Worm (Caenorhabditis elegans): ENCODE measurements around the gene srh-135.
A peak's percentile ranks its signal among the peaks of the same experiment; 100 is the strongest.

Gene srh-135

ce11 chrII:10202275-10202674 lies 24.7 kb downstream of the srh-135 start (continued):
- TF ChIP-seq mes-2 (tag; optimal IDR thresholded peaks at IDR 0.05; ENCODE audit: poor library complexity, severe bottlenecking): peak; percentile 26
- no peak for TF ChIP-seq daf-8 (GFP tag; IDR thresholded peaks at IDR 0.05)
- no peak for TF ChIP-seq spr-1 (tag; optimal IDR thresholded peaks at IDR 0.05)
- TF ChIP-seq dmd-6 (GFP tag; IDR thresholded peaks at IDR 0.05): no peak
- TF ChIP-seq lin-13 (GFP tag; optimal IDR thresholded peaks at IDR 0.05): no peak
- no peak for TF ChIP-seq mxl-3 (GFP tag; optimal IDR thresholded peaks at IDR 0.05)
- TF ChIP-seq hmg-1.1 (GFP tag; IDR thresholded peaks at IDR 0.05): peak; percentile 71
- no peak for TF ChIP-seq D1046.2 (GFP tag; IDR thresholded peaks at IDR 0.05)
- TF ChIP-seq daf-19 (GFP tag; conservative IDR thresholded peaks at IDR 0.05): no peak
- TF ChIP-seq nhr-6 (tag; optimal IDR thresholded peaks at IDR 0.05): no peak
- TF ChIP-seq lsy-2 (tag; optimal IDR thresholded peaks at IDR 0.05): peak in 1 of 2 experiments; percentile 9
- TF ChIP-seq duxl-1 (tag; optimal IDR thresholded peaks at IDR 0.05; ENCODE audit: poor library complexity): no peak
- no peak for TF ChIP-seq T26A8.4 (GFP tag; IDR thresholded peaks at IDR 0.05)
- no peak for TF ChIP-seq lin-1 (GFP tag; IDR thresholded peaks at IDR 0.05)
- TF ChIP-seq nhr-11 (tag; optimal IDR thresholded peaks at IDR 0.05): peak; percentile 61
- no peak for TF ChIP-seq ctbp-1 (GFP tag; IDR thresholded peaks at IDR 0.05)
- TF ChIP-seq zfp-3 (GFP tag; conservative IDR thresholded peaks at IDR 0.05): no peak
- TF ChIP-seq arid-1 (GFP tag; conservative IDR thresholded peaks at IDR 0.05): no peak
- no peak for TF ChIP-seq nhr-48 (tag; optimal IDR thresholded peaks at IDR 0.05)
- no peak for TF ChIP-seq mdt-29 (GFP tag; IDR thresholded peaks at IDR 0.05)
- no peak for TF ChIP-seq ceh-44 (GFP tag; IDR thresholded peaks at IDR 0.05)
- peak in 1 of 2 experiments; percentile 18 for TF ChIP-seq mdl-1 (tag; optimal IDR thresholded peaks at IDR 0.05)
- no peak for TF ChIP-seq ceh-32 (tag; optimal IDR thresholded peaks at IDR 0.05; ENCODE audit: poor library complexity)
- no peak for TF ChIP-seq nhr-76 (tag; optimal IDR thresholded peaks at IDR 0.05)
- no peak for TF ChIP-seq set-16 (GFP tag; IDR thresholded peaks at IDR 0.05)
- TF ChIP-seq zfp-2 (tag; optimal IDR thresholded peaks at IDR 0.05): no peak
- no peak for TF ChIP-seq F37D6.2 (tag; optimal IDR thresholded peaks at IDR 0.05)
- TF ChIP-seq aha-1 (tag): peak; percentile 38
- TF ChIP-seq nhr-25 (tag; optimal IDR thresholded peaks at IDR 0.05; ENCODE audit: borderline replicate concordance, insufficient read depth): no peak
- TF ChIP-seq Y75B8A.6 (GFP tag; IDR thresholded peaks at IDR 0.05): no peak
- no peak for TF ChIP-seq ceh-82 (tag; optimal IDR thresholded peaks at IDR 0.05)

- TF ChIP-seq ces-1 (GFP tag; optimal IDR thresholded peaks at IDR 0.05) (no peak), ceh-82 (tag; optimal IDR thresholded peaks at IDR 0.05) (no peak), nhr-48 (tag; optimal IDR thresholded peaks at IDR 0.05) (peak; percentile 2), lin-15B (tag; optimal IDR thresholded peaks at IDR 0.05) (no peak), dmd-8 (GFP tag; IDR thresholded peaks at IDR 0.05) (no peak), fos-1 (tag; optimal IDR thresholded peaks at IDR 0.05) (no peak), spr-1 (tag; optimal IDR thresholded peaks at IDR 0.05) (no peak), dmd-6 (GFP tag; IDR thresholded peaks at IDR 0.05) (peak; percentile 30; the same call in 1 of the 2 replicates), lim-7 (GFP tag; IDR thresholded peaks at IDR 0.05) (no peak), daf-16 (GFP tag; optimal IDR thresholded peaks at IDR 0.05) (no peak), daf-16 (tag; optimal IDR thresholded peaks at IDR 0.05) (peak; percentile 31), hif-1 (tag; optimal IDR thresholded peaks at IDR 0.05) (peak in 1 of 2 experiments; percentile 68), zfp-2 (tag; optimal IDR thresholded peaks at IDR 0.05) (no peak), F37D6.2 (tag; optimal IDR thresholded peaks at IDR 0.05) (no peak), Y105C5A.15 (GFP tag; IDR thresholded peaks at IDR 0.05) (no peak), nhr-77 (tag; optimal IDR thresholded peaks at IDR 0.05) (peak; percentile 16), nhr-102 (tag; optimal IDR thresholded peaks at IDR 0.05) (peak; percentile 24), F26F4.8 (GFP tag; conservative IDR thresholded peaks at IDR 0.05) (no peak), unc-130 (GFP tag; optimal IDR thresholded peaks at IDR 0.05) (peak; percentile 56), egl-43 (GFP tag; IDR thresholded peaks at IDR 0.05) (no peak), rbr-2 (tag; optimal IDR thresholded peaks at IDR 0.05) (peak; percentile 40), T26A8.4 (GFP tag; IDR thresholded peaks at IDR 0.05) (peak; percentile 52; the same call in 1 of the 2 replicates), ceh-62 (tag; optimal IDR thresholded peaks at IDR 0.05) (no peak), mes-2 (tag; optimal IDR thresholded peaks at IDR 0.05; ENCODE audit: poor library complexity, severe bottlenecking) (peak; percentile 97), ctbp-1 (GFP tag; IDR thresholded peaks at IDR 0.05) (no peak), ztf-7 (tag; optimal IDR thresholded peaks at IDR 0.05) (no peak), daf-12 (tag; optimal IDR thresholded peaks at IDR 0.05) (no peak), set-16 (GFP tag; IDR thresholded peaks at IDR 0.05) (no peak), Y5F2A.4 (GFP tag; optimal IDR thresholded peaks at IDR 0.05) (no peak), zip-11 (GFP tag; IDR thresholded peaks at IDR 0.05) (no peak)
Observed at ce11 chrII:10200759-10201158, 26.2 kb downstream of the srh-135 start, which contains the start of gene arv-1. arv-1 (minus strand) TSS chrII:10200823.

Data from whole organism, L4 larva.